Worm (Caenorhabditis elegans) whole organism, L2 larva: ENCODE data around the gene far-3.

Experiments
- F13H6.1 ChIP-seq: sonication (generic microtip); optimal IDR thresholded peaks from 2 replicates; lab custom pipeline; 2016; ENCODE audit warnings: missing genetic modification characterization, missing compliant biosample characterization
- R02D3.7 ChIP-seq: fragments of 150-350 bp; optimal IDR thresholded peaks from 2 replicates; lab custom pipeline; 2014; ENCODE audit warnings: missing biosample characterization, missing genetic modification characterization
- ZK546.5 ChIP-seq: sonication (generic microtip); optimal IDR thresholded peaks from 2 replicates; lab custom pipeline; 2017; ENCODE audit warnings: missing biosample characterization, missing genetic modification characterization
- alr-1 ChIP-seq: fragments of 150-350 bp; optimal IDR thresholded peaks from 2 replicates; lab custom pipeline; 2014; ENCODE audit warnings: missing biosample characterization, missing genetic modification characterization
- ama-1 ChIP-seq: fragments of 150-350 bp; optimal IDR thresholded peaks from 2 replicates; lab custom pipeline; 2018; ENCODE audit warnings: inconsistent platforms
- blmp-1 ChIP-seq: sonication (generic microtip); optimal IDR thresholded peaks from 2 replicates; lab custom pipeline; 2017; ENCODE audit warnings: missing genetic modification characterization, mild to moderate bottlenecking, missing compliant biosample characterization, antibody characterized with exemption, moderate library complexity; ENCODE audit not compliant: insufficient read depth
- ceh-82 ChIP-seq: fragments of 150-350 bp; optimal IDR thresholded peaks from 2 replicates; lab custom pipeline; 2014; ENCODE audit warnings: missing biosample characterization, missing genetic modification characterization
- dmd-4 ChIP-seq: sonication (generic microtip); optimal IDR thresholded peaks from 2 replicates; lab custom pipeline; 2017; ENCODE audit warnings: missing biosample characterization, missing genetic modification characterization
- elt-1 ChIP-seq: fragments of 150-350 bp; optimal IDR thresholded peaks from 2 replicates; lab custom pipeline; 2014; ENCODE audit warnings: missing biosample characterization, missing genetic modification characterization
- elt-3 ChIP-seq: sonication (generic microtip); optimal IDR thresholded peaks from 2 replicates; lab custom pipeline; 2017; ENCODE audit warnings: missing biosample characterization, missing genetic modification characterization
- lin-11 ChIP-seq: fragments of 150-350 bp; sonication (generic microtip); optimal IDR thresholded peaks from 2 replicates; lab custom pipeline; 2014; ENCODE audit warnings: missing biosample characterization, missing genetic modification characterization, inconsistent platforms, mixed read lengths
- lin-39 ChIP-seq: fragments of 150-350 bp; optimal IDR thresholded peaks from 2 replicates; lab custom pipeline; 2014; ENCODE audit warnings: missing biosample characterization, missing genetic modification reagents, missing genetic modification characterization
- lsy-2 ChIP-seq, 2 experiments: fragments of 150-350 bp in 1 of 2; sonication (generic microtip) in 1 of 2; optimal IDR thresholded peaks; 2 replicates each; lab custom pipeline; 2014 to 2017; ENCODE audit warnings: missing biosample characterization in 2 of 2, missing genetic modification characterization in 2 of 2
- mab-5 ChIP-seq: fragments of 150-350 bp; optimal IDR thresholded peaks from 2 replicates; lab custom pipeline; 2014; ENCODE audit warnings: missing biosample characterization, missing genetic modification characterization
- mbf-1 ChIP-seq: sonication (generic microtip); optimal IDR thresholded peaks from 2 replicates; lab custom pipeline; 2017; ENCODE audit warnings: missing biosample characterization, missing genetic modification characterization
- mdl-1 ChIP-seq, 2 experiments: fragments of 150-350 bp in 1 of 2; sonication (generic microtip) in 1 of 2; optimal IDR thresholded peaks; 2 replicates each; lab custom pipeline; 2017; ENCODE audit warnings: missing biosample characterization in 2 of 2, missing genetic modification characterization in 2 of 2
- nhr-11 ChIP-seq: fragments of 150-350 bp; optimal IDR thresholded peaks from 2 replicates; lab custom pipeline; 2014; ENCODE audit warnings: missing biosample characterization, missing genetic modification characterization
- nhr-12 ChIP-seq: fragments of 150-350 bp; optimal IDR thresholded peaks from 2 replicates; lab custom pipeline; 2014; ENCODE audit warnings: missing biosample characterization, missing genetic modification characterization
- nhr-129 ChIP-seq: fragments of 150-350 bp; optimal IDR thresholded peaks from 2 replicates; lab custom pipeline; 2014; ENCODE audit warnings: missing biosample characterization, missing genetic modification characterization
- nhr-21 ChIP-seq: fragments of 150-350 bp; optimal IDR thresholded peaks from 2 replicates; lab custom pipeline; 2014; ENCODE audit warnings: missing biosample characterization, missing genetic modification characterization
- nhr-25 ChIP-seq: fragments of 150-350 bp; sonication (generic microtip); optimal IDR thresholded peaks from 3 replicates; lab custom pipeline; 2014; ENCODE audit warnings: missing biosample characterization, missing genetic modification characterization
- nhr-6 ChIP-seq: fragments of 150-350 bp; optimal IDR thresholded peaks from 2 replicates; lab custom pipeline; 2014; ENCODE audit warnings: missing biosample characterization, missing genetic modification characterization
- peb-1 ChIP-seq: fragments of 150-350 bp; optimal IDR thresholded peaks from 2 replicates; lab custom pipeline; 2014; ENCODE audit warnings: missing biosample characterization, missing genetic modification characterization
- sem-4 ChIP-seq: fragments of 150-350 bp; optimal IDR thresholded peaks from 2 replicates; lab custom pipeline; 2014; ENCODE audit warnings: missing biosample characterization, missing genetic modification reagents, missing genetic modification characterization
- skn-1 ChIP-seq: sonication (generic microtip); optimal IDR thresholded peaks from 2 replicates; lab custom pipeline; 2017; ENCODE audit warnings: missing biosample characterization, missing genetic modification characterization
- sma-3 ChIP-seq: sonication (generic microtip); optimal IDR thresholded peaks from 2 replicates; lab custom pipeline; 2016; ENCODE audit warnings: missing genetic modification reagents, missing genetic modification characterization, missing compliant biosample characterization
- sma-9 ChIP-seq, 2 experiments: fragments of 150-350 bp in 1 of 2; sonication (generic microtip) in 1 of 2; optimal IDR thresholded peaks; 2 replicates each; lab custom pipeline; 2014 to 2016; ENCODE audit warnings: missing genetic modification characterization in 2 of 2, mild to moderate bottlenecking in 1 of 2, missing biosample characterization in 1 of 2, missing compliant biosample characterization in 1 of 2, missing genetic modification reagents in 1 of 2, moderate library complexity in 1 of 2
- snpc-4 ChIP-seq: fragments of 150-350 bp; optimal IDR thresholded peaks from 2 replicates; lab custom pipeline; 2014; ENCODE audit warnings: missing biosample characterization, missing genetic modification characterization
- unc-39 ChIP-seq: fragments of 150-350 bp; optimal IDR thresholded peaks from 2 replicates; lab custom pipeline; 2014; ENCODE audit warnings: missing biosample characterization, missing genetic modification characterization
- unc-55 ChIP-seq: fragments of 150-350 bp; sonication (generic microtip); optimal IDR thresholded peaks from 3 replicates; lab custom pipeline; 2014; ENCODE audit warnings: missing biosample characterization, missing genetic modification reagents, missing genetic modification characterization
- unc-62 ChIP-seq: fragments of 150-350 bp; optimal IDR thresholded peaks from 2 replicates; lab custom pipeline; 2014; ENCODE audit warnings: missing biosample characterization, missing genetic modification reagents, missing genetic modification characterization
- zag-1 ChIP-seq: fragments of 150-350 bp; optimal IDR thresholded peaks from 2 replicates; lab custom pipeline; 2014; ENCODE audit warnings: missing biosample characterization, missing genetic modification characterization
- ztf-1 ChIP-seq: fragments of 200-800 bp; sonication (Bioruptor generic); conservative IDR thresholded peaks from 2 replicates; pipeline ENCODE4 v1.3.6; 2022; ENCODE audit warnings: missing genetic modification characterization, missing compliant biosample characterization
- ztf-11 ChIP-seq: sonication (generic microtip); optimal IDR thresholded peaks from 2 replicates; lab custom pipeline; 2017; ENCODE audit warnings: missing biosample characterization, missing genetic modification characterization
- ztf-4 ChIP-seq: fragments of 150-350 bp; optimal IDR thresholded peaks from 2 replicates; lab custom pipeline; 2014; ENCODE audit warnings: missing biosample characterization, missing genetic modification characterization

Gene far-3

DNA sequence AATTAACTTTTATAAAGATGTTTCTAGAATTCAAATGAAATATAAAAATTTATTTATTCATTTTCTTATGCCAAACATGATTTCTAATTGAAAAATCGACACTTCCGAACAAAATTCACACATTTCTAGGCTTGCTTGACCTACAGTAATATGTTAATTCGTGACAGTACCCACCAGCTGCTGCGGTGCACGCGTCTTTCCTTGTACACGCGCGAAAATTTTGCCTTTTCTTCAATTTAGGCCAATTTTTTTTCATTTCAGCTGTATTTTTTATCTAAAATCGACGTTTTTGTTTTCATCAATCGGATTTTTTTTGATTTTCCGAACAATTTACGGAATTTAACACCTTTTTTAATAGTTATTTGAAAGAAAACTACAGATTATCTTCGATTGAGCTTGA, 2.7 kb upstream of the far-3 start:
- TF ChIP-seq ztf-4 (tag; lab: Kevin White, UChicago), result no peak
- TF ChIP-seq ceh-82 (tag; lab: Kevin White, UChicago), result no peak
- no peak for TF ChIP-seq lsy-2 (tag; optimal IDR thresholded peaks at IDR 0.05; lab: Kevin White, UChicago)
- no peak for TF ChIP-seq ztf-11 (tag; lab: Kevin White, UChicago)
- TF ChIP-seq mab-5 (tag; lab: Kevin White, UChicago), result no peak
- TF ChIP-seq mdl-1 (tag; optimal IDR thresholded peaks at IDR 0.05; lab: Kevin White, UChicago), result no peak
- no peak for TF ChIP-seq elt-1 (tag; lab: Kevin White, UChicago)
- TF ChIP-seq sma-9 (GFP tag; optimal IDR thresholded peaks at IDR 0.05; lab: Kevin White, UChicago), result no peak
- TF ChIP-seq sma-9 (tag; optimal IDR thresholded peaks at IDR 0.05; lab: Kevin White, UChicago), result no peak
- TF ChIP-seq zag-1, result no peak
- no peak for TF ChIP-seq alr-1
- no peak for TF ChIP-seq peb-1 (tag; lab: Kevin White, UChicago)
- no peak for TF ChIP-seq nhr-6
- TF ChIP-seq ztf-1 (GFP tag; lab: Robert Waterston, UW), result no peak
- no peak for TF ChIP-seq nhr-129 (tag; lab: Kevin White, UChicago)
- no peak for TF ChIP-seq sma-3 (GFP tag; lab: Kevin White, UChicago)

- no peak for TF ChIP-seq F13H6.1 (tag; lab: Kevin White, UChicago)
- no peak for TF ChIP-seq ztf-1 (GFP tag; lab: Robert Waterston, UW)
- no peak for TF ChIP-seq lin-39
- TF ChIP-seq alr-1, result no peak
- no peak for TF ChIP-seq unc-55 (GFP tag; lab: Kevin White, UChicago)
- no peak for TF ChIP-seq sem-4 (tag; lab: Kevin White, UChicago)
- TF ChIP-seq ama-1 (lab: Kevin White, UChicago), result no peak
These were observed 2.2 kb upstream of the far-3 start, which contains the start of gene far-4 for ce11 chrV:12999559-12999958. Gene far-4 (minus strand): TSS chrV:12999659.

ce11 chrV:12995269-12995668, 2.1 kb downstream of the far-3 start, which contains the start of gene far-5:
Gene far-5 (plus strand): TSS chrV:12995569.
- no peak for TF ChIP-seq nhr-25 (tag; lab: Kevin White, UChicago)
- TF ChIP-seq skn-1, result no peak
- TF ChIP-seq sma-9 (GFP tag; optimal IDR thresholded peaks at IDR 0.05; lab: Kevin White, UChicago), result no peak
- no peak for TF ChIP-seq sma-9 (tag; optimal IDR thresholded peaks at IDR 0.05; lab: Kevin White, UChicago)
- no peak for TF ChIP-seq nhr-21
- no peak for TF ChIP-seq lin-11 (tag; lab: Kevin White, UChicago)
- no peak for TF ChIP-seq unc-39
- no peak for TF ChIP-seq R02D3.7 (tag; lab: Kevin White, UChicago)
- TF ChIP-seq unc-62 (GFP tag; lab: Kevin White, UChicago), result no peak
- no peak for TF ChIP-seq nhr-12 (tag; lab: Kevin White, UChicago)

ce11 chrV:12992891-12993290, 4.4 kb downstream of the far-3 start, which contains the start of the genes F15B9.11 and dsl-7:
Gene F15B9.11 (minus strand): TSS chrV:12992895.
Gene dsl-7 (plus strand): TSS chrV:12993150.
- no peak for TF ChIP-seq elt-1 (tag; lab: Kevin White, UChicago)
- TF ChIP-seq nhr-25 (tag; lab: Kevin White, UChicago), result peak; percentile 77

- TF ChIP-seq nhr-12 (tag; lab: Kevin White, UChicago), result no peak
- no peak for TF ChIP-seq unc-55 (GFP tag; lab: Kevin White, UChicago)
- TF ChIP-seq dmd-4 (tag; lab: Kevin White, UChicago), result no peak
- no peak for TF ChIP-seq lin-11 (tag; lab: Kevin White, UChicago)
- TF ChIP-seq R02D3.7 (tag; lab: Kevin White, UChicago), result no peak
- no peak for TF ChIP-seq elt-1 (tag; lab: Kevin White, UChicago)
- TF ChIP-seq nhr-25 (tag; lab: Kevin White, UChicago), result no peak
- TF ChIP-seq blmp-1 (tag; lab: Kevin White, UChicago), result no peak
- no peak for TF ChIP-seq lin-39
- TF ChIP-seq elt-3 (tag; lab: Kevin White, UChicago), result no peak
- TF ChIP-seq sma-9 (GFP tag; optimal IDR thresholded peaks at IDR 0.05; lab: Kevin White, UChicago), result no peak
- no peak for TF ChIP-seq sma-9 (tag; optimal IDR thresholded peaks at IDR 0.05; lab: Kevin White, UChicago)
- TF ChIP-seq ztf-4 (tag; lab: Kevin White, UChicago), result no peak
- no peak for TF ChIP-seq nhr-11 (tag; lab: Kevin White, UChicago)
- TF ChIP-seq snpc-4, result no peak
- TF ChIP-seq mbf-1 (tag; lab: Kevin White, UChicago), result no peak
- no peak for TF ChIP-seq sem-4 (tag; lab: Kevin White, UChicago)
- no peak for TF ChIP-seq nhr-6
- TF ChIP-seq ZK546.5, result no peak
- no peak for TF ChIP-seq ama-1 (lab: Kevin White, UChicago)
These were observed 9.1 kb downstream of the far-3 start, which contains the start of gene F15B9.8 for ce11 chrV:12988256-12988655. Gene F15B9.8 (plus strand): TSS chrV:12988556.
